Worm (Caenorhabditis elegans): ENCODE measurements around the gene ttr-51.

- no peak for TF ChIP-seq egl-27 (tag; optimal IDR thresholded peaks at IDR 0.05)
- TF ChIP-seq snpc-4 (tag; optimal IDR thresholded peaks at IDR 0.05), result no peak
- TF ChIP-seq nhr-28 (tag; optimal IDR thresholded peaks at IDR 0.05), result no peak
- no peak for TF ChIP-seq fos-1 (tag; optimal IDR thresholded peaks at IDR 0.05)
- no peak for TF ChIP-seq pqm-1 (tag; optimal IDR thresholded peaks at IDR 0.05)
- no peak for TF ChIP-seq nhr-237 (tag; optimal IDR thresholded peaks at IDR 0.05)
- TF ChIP-seq tbx-2 (tag; optimal IDR thresholded peaks at IDR 0.05), result no peak
- no peak for TF ChIP-seq ceh-16 (tag; optimal IDR thresholded peaks at IDR 0.05)
- no peak for TF ChIP-seq daf-12 (tag; optimal IDR thresholded peaks at IDR 0.05)
- no peak for TF ChIP-seq nhr-12 (tag; optimal IDR thresholded peaks at IDR 0.05)
- TF ChIP-seq lin-39 (tag; optimal IDR thresholded peaks at IDR 0.05), result no peak
- TF ChIP-seq R02D3.7 (tag; optimal IDR thresholded peaks at IDR 0.05), result no peak
Measured at ce11 chrIV:13240842-13241143, 11.3 kb downstream of the ttr-51 start, which contains the start of gene lin-54.

Measured in whole organism, L3 larva.